Worm (Caenorhabditis elegans) whole organism, midembryonic: ENCODE data around the gene E02C12.10.

ENCODE experiments used
- T22C8.4 ChIP-seq: fragments of 200-800 bp; sonication (Bioruptor generic); IDR thresholded peaks from 2 replicates; pipeline ENCODE4 v1.3.6; 2022; ENCODE audit warnings: missing genetic modification characterization, missing compliant biosample characterization
- cog-1 ChIP-seq: sonication (generic microtip); optimal IDR thresholded peaks from 2 replicates; lab custom pipeline; 2016; ENCODE audit warnings: missing genetic modification characterization, missing compliant biosample characterization
- ztf-23 ChIP-seq: fragments of 200-800 bp; sonication (Bioruptor generic); IDR thresholded peaks from 2 replicates; pipeline ENCODE4 v1.3.6; 2022; ENCODE audit warnings: missing genetic modification reagents, missing genetic modification characterization, missing compliant biosample characterization

ce11 chrV:9408869-9409268 lies 30.7 kb upstream of the E02C12.10 start:
- TF ChIP-seq T22C8.4 (GFP tag; lab: Robert Waterston, UW) = no peak
- TF ChIP-seq ztf-23 = no peak
- TF ChIP-seq cog-1 (tag; lab: Kevin White, UChicago) = no peak
